Fruit fly (Drosophila melanogaster): ENCODE measurements around the gene CG31051.

- TF ChIP-seq CG4496 (GFP tag; IDR thresholded peaks at IDR 0.05) (no peak), CG32121 (GFP tag; IDR thresholded peaks at IDR 0.05) (no peak), Pif1B (GFP tag; optimal IDR thresholded peaks at IDR 0.05) (no peak), CG17806 (tag; optimal IDR thresholded peaks at IDR 0.05) (no peak), CG34367 (tag; optimal IDR thresholded peaks at IDR 0.05) (no peak), Ets98B (GFP tag; IDR thresholded peaks at IDR 0.05) (no peak), Pif1A (GFP tag; optimal IDR thresholded peaks at IDR 0.05) (no peak), CG10348 (GFP tag; IDR thresholded peaks at IDR 0.05) (no peak), gl (tag; optimal IDR thresholded peaks at IDR 0.05) (no peak)
Measured at dm6 chr3R:28552249-28552648, 31.9 kb upstream of the CG31051 start.

Measured in whole organism, pupa.